Fruit fly (Drosophila melanogaster): Measurements from ENCODE around the gene CG10479.

Gene CG10479

DNA sequence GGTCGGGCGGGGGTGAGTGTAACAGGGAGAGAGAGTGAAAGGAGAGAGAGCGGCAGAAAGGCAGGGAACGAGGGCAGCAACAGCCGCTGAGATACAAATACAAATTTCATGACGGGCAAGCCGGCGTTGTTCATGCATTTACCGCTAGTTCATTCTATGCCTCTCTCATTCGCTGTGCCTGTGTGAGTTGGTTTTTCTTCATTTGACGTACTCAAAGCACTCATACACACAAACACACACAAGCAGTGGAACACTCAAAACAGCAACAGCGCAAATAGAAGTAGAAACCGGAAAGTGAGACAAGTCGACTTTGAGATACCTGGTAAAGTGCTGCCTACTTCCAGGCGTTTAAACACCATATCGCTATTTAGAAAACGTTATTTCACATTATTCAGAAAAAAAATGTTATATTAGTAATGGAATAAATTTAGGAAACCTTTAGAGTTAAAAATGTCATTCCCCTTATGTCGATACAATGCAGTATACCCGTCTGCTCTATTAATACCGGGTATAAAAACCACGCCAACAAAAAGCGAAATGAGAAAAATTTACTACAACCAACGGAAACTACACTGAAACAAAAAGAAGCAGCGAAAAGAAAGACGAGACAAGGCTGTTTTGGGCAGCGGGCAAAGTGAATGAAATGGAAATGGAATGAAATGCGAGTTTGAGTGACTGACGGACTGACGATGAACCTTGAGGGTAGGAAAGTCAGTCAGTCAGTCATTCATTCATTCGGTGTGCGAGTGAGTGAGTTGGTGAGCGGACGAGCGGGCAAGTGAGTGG lies 507 bp upstream of the CG10479 start:
- TF ChIP-seq CG15336 (GFP tag; IDR thresholded peaks at IDR 0.05) (peak; percentile 72), Blimp-1 (GFP tag; optimal IDR thresholded peaks at IDR 0.05) (no peak), Gug (GFP tag; IDR thresholded peaks at IDR 0.05) (peak; percentile 64), ss (GFP tag; optimal IDR thresholded peaks at IDR 0.05) (peak; percentile 6 to 7), CG1621 (tag; optimal IDR thresholded peaks at IDR 0.05) (no peak), Lpt (GFP tag; optimal IDR thresholded peaks at IDR 0.05) (no peak), Smox (GFP tag; optimal IDR thresholded peaks at IDR 0.05) (peak; percentile 4), vri (GFP tag; optimal IDR thresholded peaks at IDR 0.05) (no peak), net (GFP tag; optimal IDR thresholded peaks at IDR 0.05) (no peak), Hr4 (GFP tag; optimal IDR thresholded peaks at IDR 0.05) (peak; percentile 72), CG9139 (GFP tag; optimal IDR thresholded peaks at IDR 0.05) (no peak), OdsH (GFP tag; optimal IDR thresholded peaks at IDR 0.05) (peak; percentile 57), svp (GFP tag) (peak; percentile 53), CG16779 (tag; optimal IDR thresholded peaks at IDR 0.05) (peak; percentile 32), fkh (GFP tag; optimal IDR thresholded peaks at IDR 0.05) (peak; percentile 78), CG7368 (GFP tag; optimal IDR thresholded peaks at IDR 0.05) (peak; percentile 7), CG34406 (GFP tag; optimal IDR thresholded peaks at IDR 0.05) (no peak), pdm3 (GFP tag; optimal IDR thresholded peaks at IDR 0.05) (peak; percentile 59), Met (GFP tag; optimal IDR thresholded peaks at IDR 0.05) (peak; percentile 48), CG11902 (GFP tag; optimal IDR thresholded peaks at IDR 0.05) (no peak), Ets21C (GFP tag; optimal IDR thresholded peaks at IDR 0.05) (no peak), salr (GFP tag; optimal IDR thresholded peaks at IDR 0.05) (peak in 1 of 2 experiments; percentile 63), Eip75B (GFP tag; optimal IDR thresholded peaks at IDR 0.05) (peak; percentile 68), topi (GFP tag; optimal IDR thresholded peaks at IDR 0.05) (peak; percentile 25), CG6792 (GFP tag; optimal IDR thresholded peaks at IDR 0.05) (peak; percentile 31), esn (GFP tag; optimal IDR thresholded peaks at IDR 0.05) (peak; percentile 40), CG31627 (GFP tag; optimal IDR thresholded peaks at IDR 0.05) (peak; percentile 27), Sox102F (GFP tag; optimal IDR thresholded peaks at IDR 0.05) (no peak), Sox14 (GFP tag; optimal IDR thresholded peaks at IDR 0.05) (peak; percentile 52), Sox15 (GFP tag; optimal IDR thresholded peaks at IDR 0.05) (no peak), CG4318 (GFP tag; optimal IDR thresholded peaks at IDR 0.05) (peak; percentile 46), Eip78C (GFP tag) (peak; percentile 85), achi (GFP tag; optimal IDR thresholded peaks at IDR 0.05) (peak; percentile 48), eg (GFP tag; IDR thresholded peaks at IDR 0.05) (peak; percentile 79), CG3919 (GFP tag; optimal IDR thresholded peaks at IDR 0.05) (peak; percentile 46), spab (GFP tag; optimal IDR thresholded peaks at IDR 0.05) (peak; percentile 41), CG11762 (GFP tag; optimal IDR thresholded peaks at IDR 0.05; ENCODE audit: insufficient read depth) (peak; percentile 5), cyc (GFP tag; optimal IDR thresholded peaks at IDR 0.05) (peak; percentile 39), Ets96B (tag; optimal IDR thresholded peaks at IDR 0.05) (peak; percentile 57), CG3032 (tag; optimal IDR thresholded peaks at IDR 0.05) (peak; percentile 33), Hr38 (GFP tag; optimal IDR thresholded peaks at IDR 0.05) (no peak), CG8319 (GFP tag; optimal IDR thresholded peaks at IDR 0.05) (no peak), CG6163 (GFP tag; IDR thresholded peaks at IDR 0.05) (peak; percentile 77), CG10669 (GFP tag; optimal IDR thresholded peaks at IDR 0.05) (peak; percentile 51), CG11294 (GFP tag; IDR thresholded peaks at IDR 0.05) (peak; percentile 66), Hr39 (GFP tag; optimal IDR thresholded peaks at IDR 0.05) (peak; percentile 25), lz (GFP tag; optimal IDR thresholded peaks at IDR 0.05) (peak; percentile 26), dac (GFP tag; optimal IDR thresholded peaks at IDR 0.05) (peak; percentile 27), CG8119 (GFP tag; IDR thresholded peaks at IDR 0.05) (peak; percentile 78), CG6808 (GFP tag; optimal IDR thresholded peaks at IDR 0.05) (peak; percentile 15), Eip93F (GFP tag; optimal IDR thresholded peaks at IDR 0.05) (no peak)
